Worm (Caenorhabditis elegans): ENCODE measurements around the gene par-1.

Gene par-1

ce11 chrV:14192870-14193269 lies 47.7 kb upstream of the par-1 start:
- 0 out of 2 replicates have a peak, but pooled peaks have one; percentile 26 for TF ChIP-seq daf-19 (GFP tag; conservative IDR thresholded peaks at IDR 0.05)
- TF ChIP-seq skn-1 (tag; optimal IDR thresholded peaks at IDR 0.05): no peak
- TF ChIP-seq lsy-2 (tag; optimal IDR thresholded peaks at IDR 0.05): peak in 1 of 2 experiments; percentile 33
- TF ChIP-seq F49E8.2 (tag; optimal IDR thresholded peaks at IDR 0.05; ENCODE audit: borderline replicate concordance): peak; percentile 52
- peak; percentile 50 for TF ChIP-seq lin-38 (GFP tag; IDR thresholded peaks at IDR 0.05)
- TF ChIP-seq mdl-1 (tag; optimal IDR thresholded peaks at IDR 0.05): no peak
- 0 out of 2 replicates have a peak, but pooled peaks have one; percentile 25 for TF ChIP-seq snpc-1.2 (GFP tag; IDR thresholded peaks at IDR 0.05)

ce11 chrV:14187104-14187503 lies 41.9 kb upstream of the par-1 start:
- TF ChIP-seq dmd-8 (GFP tag; IDR thresholded peaks at IDR 0.05) (no peak), ztf-11 (tag; optimal IDR thresholded peaks at IDR 0.05) (no peak), ceh-44 (GFP tag; IDR thresholded peaks at IDR 0.05) (no peak), lsy-2 (tag; optimal IDR thresholded peaks at IDR 0.05) (no peak), unc-62 (GFP tag; optimal IDR thresholded peaks at IDR 0.05 in 1 of 2) (peak in 1 of 2 experiments; percentile 99), unc-62 (tag; optimal IDR thresholded peaks at IDR 0.05) (no peak), mdl-1 (tag; optimal IDR thresholded peaks at IDR 0.05) (no peak), hmg-1.1 (GFP tag; IDR thresholded peaks at IDR 0.05) (no peak)

ce11 chrV:14185438-14185837 lies 40.3 kb upstream of the par-1 start, which contains the start of the genes trm-1 and ints-2:
Gene trm-1, minus strand, starts transcription at chrV:14185612.
Gene ints-2, plus strand, starts transcription at chrV:14185686.
- TF ChIP-seq F49E8.2 (tag; optimal IDR thresholded peaks at IDR 0.05; ENCODE audit: borderline replicate concordance) (no peak), nhr-111 (GFP tag; optimal IDR thresholded peaks at IDR 0.05) (no peak), dmd-6 (GFP tag; IDR thresholded peaks at IDR 0.05) (peak; percentile 24; the same call in 1 of the 2 replicates), nhr-11 (tag; optimal IDR thresholded peaks at IDR 0.05) (peak; percentile 8), cey-2 (tag; optimal IDR thresholded peaks at IDR 0.05; ENCODE audit: borderline replicate concordance, insufficient read depth) (no peak), mdt-29 (GFP tag; IDR thresholded peaks at IDR 0.05) (no peak), nhr-28 (tag; optimal IDR thresholded peaks at IDR 0.05) (peak; percentile 28), sdz-12 (GFP tag; optimal IDR thresholded peaks at IDR 0.05) (no peak), F44E2.7 (GFP tag; IDR thresholded peaks at IDR 0.05) (no peak), lsy-2 (tag; optimal IDR thresholded peaks at IDR 0.05) (peak in 1 of 2 experiments; percentile 77), dpl-1 (GFP tag; optimal IDR thresholded peaks at IDR 0.05) (peak; percentile 66), fkh-10 (GFP tag; optimal IDR thresholded peaks at IDR 0.05) (peak; percentile 28), mes-2 (tag; optimal IDR thresholded peaks at IDR 0.05; ENCODE audit: poor library complexity, severe bottlenecking) (peak; percentile 85), ces-1 (GFP tag; optimal IDR thresholded peaks at IDR 0.05) (peak; percentile 5), dve-1 (tag; optimal IDR thresholded peaks at IDR 0.05; ENCODE audit: insufficient read depth) (peak; percentile 47), saeg-2 (GFP tag; IDR thresholded peaks at IDR 0.05) (no peak), unc-39 (tag; optimal IDR thresholded peaks at IDR 0.05) (no peak), lir-3 (tag; optimal IDR thresholded peaks at IDR 0.05) (no peak), hmg-1.1 (GFP tag; IDR thresholded peaks at IDR 0.05) (peak; percentile 38; the same call in 1 of the 2 replicates), lin-15B (tag; optimal IDR thresholded peaks at IDR 0.05) (peak; percentile 83), dmd-8 (GFP tag; IDR thresholded peaks at IDR 0.05) (no peak), zip-11 (GFP tag; IDR thresholded peaks at IDR 0.05) (no peak), lin-38 (GFP tag; IDR thresholded peaks at IDR 0.05) (peak; percentile 97), attf-4 (tag; optimal IDR thresholded peaks at IDR 0.05) (no peak), ZK337.2 (GFP tag; IDR thresholded peaks at IDR 0.05) (no peak), rbr-2 (tag; optimal IDR thresholded peaks at IDR 0.05) (peak; percentile 53), nhr-25 (tag; optimal IDR thresholded peaks at IDR 0.05; ENCODE audit: borderline replicate concordance, insufficient read depth) (no peak), pha-4 (GFP tag; IDR thresholded peaks at IDR 0.05) (no peak), pha-4 (tag; optimal IDR thresholded peaks at IDR 0.05) (no peak), php-3 (GFP tag; IDR thresholded peaks at IDR 0.05) (no peak), ceh-62 (tag; optimal IDR thresholded peaks at IDR 0.05) (no peak), ceh-44 (GFP tag; IDR thresholded peaks at IDR 0.05) (no peak), T20F7.1 (GFP tag; optimal IDR thresholded peaks at IDR 0.05) (peak; percentile 63), nhr-77 (tag; optimal IDR thresholded peaks at IDR 0.05) (peak; percentile 46)

All from whole organism, L4 larva.